Worm (Caenorhabditis elegans) whole organism, L4/young adult: ENCODE data around the gene irld-12.

Experiments used
- W03F9.2 ChIP-seq: fragments of 150-350 bp; optimal IDR thresholded peaks from 2 replicates; lab custom pipeline; 2014; ENCODE audit warnings: missing biosample characterization, missing genetic modification characterization
- him-1 ChIP-seq: sonication (generic microtip); optimal IDR thresholded peaks from 2 replicates; lab custom pipeline; 2016; ENCODE audit warnings: missing genotype, missing genetic modification reagents, missing genetic modification characterization, missing compliant biosample characterization

DNA sequence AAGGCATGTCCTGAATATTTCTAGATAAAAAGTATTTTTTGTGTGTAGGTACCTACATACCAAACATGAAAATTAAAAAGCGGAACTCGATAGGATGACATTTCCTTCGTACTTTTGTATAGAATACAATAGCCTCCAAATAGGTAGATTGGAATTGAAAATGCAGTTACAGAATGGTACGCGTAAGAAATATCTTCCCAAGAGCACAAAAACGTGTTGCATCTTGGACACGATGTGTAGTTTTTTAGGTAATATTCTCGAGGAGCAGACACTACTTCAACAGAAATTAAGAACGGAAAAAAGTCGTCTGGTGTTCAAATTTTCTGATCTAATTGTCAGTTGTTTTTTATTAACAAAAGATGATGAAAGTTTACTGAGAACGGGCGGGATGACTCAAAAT lies 33.8 kb downstream of the irld-12 start, which contains the start of gene srh-85:
- no peak for TF ChIP-seq W03F9.2 (tag; lab: Kevin White, UChicago)
- TF ChIP-seq him-1 (tag; lab: Kevin White, UChicago), result no peak
